Fruit fly (Drosophila melanogaster) whole organism, embryonic: ENCODE data around the gene CG15550.

Source experiments
- Ada2b ChIP-seq: fragments of 200-800 bp; sonication (Bioruptor generic); IDR thresholded peaks from 2 replicates; pipeline ENCODE4 v1.3.6; 2022; ENCODE audit warnings: missing biosample characterization, missing genetic modification characterization
- CG10321 ChIP-seq: fragments of 200-800 bp; sonication (Bioruptor generic); IDR thresholded peaks from 2 replicates; pipeline ENCODE4 v1.3.6; 2022; ENCODE audit warnings: missing biosample characterization, missing genetic modification characterization
- CG30020 ChIP-seq: fragments of 200-800 bp; optimal IDR thresholded peaks from 2 replicates; lab custom pipeline; 2019; ENCODE audit warnings: missing biosample characterization, mild to moderate bottlenecking, missing genetic modification characterization, moderate library complexity
- CG43689 ChIP-seq: fragments of 200-800 bp; sonication (Bioruptor generic); IDR thresholded peaks from 2 replicates; pipeline ENCODE4 v1.3.6; 2022; ENCODE audit warnings: missing biosample characterization, missing genetic modification characterization
- CG4730 ChIP-seq: fragments of 200-800 bp; sonication (Bioruptor generic); IDR thresholded peaks from 2 replicates; pipeline ENCODE4 v1.3.6; 2022; ENCODE audit warnings: missing biosample characterization, missing genetic modification characterization
- CG6765 ChIP-seq: fragments of 200-800 bp; sonication (Bioruptor generic); optimal IDR thresholded peaks from 3 replicates; lab custom pipeline; 2017; ENCODE audit warnings: missing biosample characterization, mild to moderate bottlenecking, missing genetic modification characterization
- CG6854 ChIP-seq: fragments of 200-800 bp; sonication (Bioruptor generic); optimal IDR thresholded peaks from 3 replicates; lab custom pipeline; 2017; ENCODE audit warnings: missing biosample characterization, mild to moderate bottlenecking, missing genetic modification characterization
- Lpt ChIP-seq: fragments of >200 bp; optimal IDR thresholded peaks from 2 replicates; lab custom pipeline; 2018; ENCODE audit warnings: missing biosample characterization, missing genetic modification characterization
- NfI ChIP-seq: fragments of 200-800 bp; sonication (Bioruptor generic); optimal IDR thresholded peaks from 3 replicates; lab custom pipeline; 2018; ENCODE audit warnings: missing biosample characterization, mild to moderate bottlenecking, missing genetic modification characterization, moderate library complexity
- nmo ChIP-seq: fragments of 200-800 bp; sonication (Bioruptor generic); optimal IDR thresholded peaks from 2 replicates; lab custom pipeline; 2018; ENCODE audit warnings: missing biosample characterization, mild to moderate bottlenecking, missing genetic modification characterization, moderate library complexity

dm6 chr3R:30959400-30959799, 22.5 kb upstream of the CG15550 start, which contains the start of gene CG15548:
- TF ChIP-seq CG4730 (GFP tag; lab: Robert Waterston, UW) (no peak), CG43689 (no peak), CG30020 (no peak), CG6765 (GFP tag; lab: Kevin White, UChicago) (no peak), nmo (GFP tag; lab: Kevin White, UChicago) (no peak), Ada2b (no peak), CG6854 (GFP tag; lab: Kevin White, UChicago) (no peak), CG10321 (GFP tag; lab: Robert Waterston, UW) (no peak), NfI (GFP tag; lab: Kevin White, UChicago) (no peak), Lpt (GFP tag; lab: Kevin White, UChicago) (no peak)
